Fruit fly (Drosophila melanogaster) whole organism, embryonic: ENCODE measurements around the gene CG11263.
A peak's percentile ranks its signal among the peaks of the same experiment; 100 is the strongest.

ENCODE experiments used
- B-H1 ChIP-seq: fragments of 200-800 bp; sonication (Bioruptor generic); IDR thresholded peaks from 3 replicates; pipeline ENCODE4 v1.3.6; 2022; ENCODE audit warnings: missing biosample characterization, missing genetic modification characterization
- B-H2 ChIP-seq: fragments of 200-800 bp; sonication (Bioruptor generic); optimal IDR thresholded peaks from 2 replicates; lab custom pipeline; 2018; ENCODE audit warnings: missing biosample characterization, mild to moderate bottlenecking, missing genetic modification characterization
- Bgb ChIP-seq: fragments of 200-800 bp; sonication (Bioruptor generic); IDR thresholded peaks from 2 replicates; pipeline ENCODE4 v1.3.6; 2022; ENCODE audit warnings: missing biosample characterization, missing genetic modification characterization; ENCODE audit not compliant: partially characterized antibody
- Blimp-1 ChIP-seq: fragments of 200-800 bp; sonication (Bioruptor generic); optimal IDR thresholded peaks from 3 replicates; lab custom pipeline; 2018; ENCODE audit warnings: missing biosample characterization, missing genetic modification characterization, mild to moderate bottlenecking, moderate library complexity, missing genetic modification reagents
- CG10321 ChIP-seq: fragments of 200-800 bp; sonication (Bioruptor generic); IDR thresholded peaks from 2 replicates; pipeline ENCODE4 v1.3.6; 2022; ENCODE audit warnings: missing biosample characterization, missing genetic modification characterization
- CG11504 ChIP-seq: fragments of 200-800 bp; sonication (Bioruptor generic); optimal IDR thresholded peaks from 3 replicates; lab custom pipeline; 2019; ENCODE audit warnings: missing biosample characterization, mild to moderate bottlenecking, missing genetic modification characterization, moderate library complexity
- CG12391 ChIP-seq: fragments of 200-800 bp; sonication (Bioruptor generic); optimal IDR thresholded peaks from 3 replicates; lab custom pipeline; 2018; ENCODE audit warnings: missing biosample characterization, mild to moderate bottlenecking, missing genetic modification characterization, moderate library complexity
- CG13775 ChIP-seq: fragments of 200-800 bp; sonication (Bioruptor generic); optimal IDR thresholded peaks from 3 replicates; lab custom pipeline; 2017; ENCODE audit warnings: missing biosample characterization, mild to moderate bottlenecking, missing genetic modification characterization
- CG16815 ChIP-seq: fragments of 200-800 bp; sonication (Bioruptor generic); optimal IDR thresholded peaks from 3 replicates; lab custom pipeline; 2017; ENCODE audit warnings: missing biosample characterization, mild to moderate bottlenecking, missing genetic modification characterization
- CG17361 ChIP-seq: fragments of 200-800 bp; sonication (Bioruptor generic); IDR thresholded peaks from 3 replicates; pipeline ENCODE4 v1.3.6; 2022; ENCODE audit warnings: missing biosample characterization, missing genetic modification characterization
- CG18262 ChIP-seq: fragments of 200-800 bp; optimal IDR thresholded peaks from 3 replicates; lab custom pipeline; 2019; ENCODE audit warnings: missing biosample characterization, mild to moderate bottlenecking, missing genetic modification characterization, moderate library complexity
- CG2889 ChIP-seq: fragments of 200-800 bp; sonication (Bioruptor generic); IDR thresholded peaks from 3 replicates; pipeline ENCODE4 v1.3.6; 2022; ENCODE audit warnings: missing biosample characterization, missing genetic modification characterization
- CG30403 ChIP-seq: fragments of 200-800 bp; sonication (Bioruptor generic); optimal IDR thresholded peaks from 3 replicates; lab custom pipeline; 2016; ENCODE audit warnings: missing biosample characterization, missing genetic modification characterization
- CG31224 ChIP-seq: fragments of 200-800 bp; sonication (Bioruptor generic); IDR thresholded peaks from 2 replicates; pipeline ENCODE4 v1.3.6; 2022; ENCODE audit warnings: missing biosample characterization, missing genetic modification characterization
- CG4730 ChIP-seq: fragments of 200-800 bp; sonication (Bioruptor generic); IDR thresholded peaks from 2 replicates; pipeline ENCODE4 v1.3.6; 2022; ENCODE audit warnings: missing biosample characterization, missing genetic modification characterization
- CG4820 ChIP-seq: fragments of 200-800 bp; sonication (Bioruptor generic); optimal IDR thresholded peaks from 3 replicates; lab custom pipeline; 2016; ENCODE audit warnings: missing biosample characterization, missing genetic modification characterization
- CG6175 ChIP-seq: fragments of 200-800 bp; sonication (Bioruptor generic); IDR thresholded peaks from 3 replicates; pipeline ENCODE4 v1.3.6; 2022; ENCODE audit warnings: missing biosample characterization, missing genetic modification characterization
- CG8478 ChIP-seq: fragments of >200 bp; optimal IDR thresholded peaks from 2 replicates; lab custom pipeline; 2018
- CG8924 ChIP-seq: fragments of 200-800 bp; optimal IDR thresholded peaks from 3 replicates; lab custom pipeline; 2019; ENCODE audit warnings: missing biosample characterization, mild to moderate bottlenecking, missing genetic modification characterization, moderate library complexity
- CTCF ChIP-seq: fragments of 200-800 bp; sonication (Bioruptor generic); optimal IDR thresholded peaks from 2 replicates; lab custom pipeline; 2017; ENCODE audit warnings: missing biosample characterization, mild to moderate bottlenecking, missing genetic modification characterization, moderate library complexity
- Dek ChIP-seq: fragments of 200-800 bp; sonication (Bioruptor generic); optimal IDR thresholded peaks from 3 replicates; lab custom pipeline; 2019; ENCODE audit warnings: missing biosample characterization, mild to moderate bottlenecking, missing genetic modification characterization, moderate library complexity
- Dip3 ChIP-seq: fragments of 200-800 bp; sonication (Bioruptor generic); optimal IDR thresholded peaks from 3 replicates; lab custom pipeline; 2016; ENCODE audit warnings: missing biosample characterization, missing genetic modification characterization
- Drgx ChIP-seq: fragments of 200-800 bp; sonication (Bioruptor generic); IDR thresholded peaks from 2 replicates; pipeline ENCODE4 v1.3.6; 2022; ENCODE audit warnings: missing biosample characterization, missing genetic modification characterization
- HHEX ChIP-seq: fragments of 200-800 bp; sonication (Bioruptor generic); optimal IDR thresholded peaks from 3 replicates; lab custom pipeline; 2017; ENCODE audit warnings: missing biosample characterization, mild to moderate bottlenecking, missing genetic modification characterization, missing genetic modification reagents
- Hmr ChIP-seq: fragments of 200-800 bp; sonication (Bioruptor generic); optimal IDR thresholded peaks from 3 replicates; lab custom pipeline; 2017; ENCODE audit warnings: mild to moderate bottlenecking, missing biosample characterization, missing genetic modification reagents, missing genetic modification characterization
- Hr78 ChIP-seq, 2 experiments: fragments of 200-800 bp in 1 of 2; fragments of >200 bp in 1 of 2; sonication (Bioruptor generic) in 1 of 2; optimal IDR thresholded peaks; 2 replicates each; lab custom pipeline; 2017 to 2019; ENCODE audit warnings: missing biosample characterization in 2 of 2, missing genetic modification characterization in 2 of 2, mild to moderate bottlenecking in 1 of 2, moderate library complexity in 1 of 2
- Mes4 ChIP-seq: fragments of 200-800 bp; sonication (Bioruptor generic); optimal IDR thresholded peaks from 2 replicates; lab custom pipeline; 2016; ENCODE audit warnings: missing biosample characterization, missing genetic modification characterization
- PHDP ChIP-seq: fragments of 200-800 bp; sonication (Bioruptor generic); optimal IDR thresholded peaks from 3 replicates; lab custom pipeline; 2018; ENCODE audit warnings: missing biosample characterization, mild to moderate bottlenecking, missing genetic modification characterization, moderate library complexity
- Pdp1 ChIP-seq, 2 experiments: fragments of 200-800 bp; sonication (Bioruptor generic); optimal IDR thresholded peaks; 3 replicates each; lab custom pipeline; 2016; ENCODE audit warnings: missing biosample characterization in 2 of 2, missing genetic modification characterization in 2 of 2, mild to moderate bottlenecking in 1 of 2, moderate library complexity in 1 of 2
- Sox100B ChIP-seq: fragments of 200-800 bp; sonication (Bioruptor generic); optimal IDR thresholded peaks from 3 replicates; lab custom pipeline; 2018; ENCODE audit warnings: missing biosample characterization, mild to moderate bottlenecking, missing genetic modification characterization
- ara ChIP-seq: fragments of 200-800 bp; sonication (Bioruptor generic); IDR thresholded peaks from 2 replicates; pipeline ENCODE4 v1.3.6; 2022; ENCODE audit warnings: missing biosample characterization, missing genetic modification characterization
- az2 ChIP-seq: fragments of 200-800 bp; sonication (Bioruptor generic); optimal IDR thresholded peaks from 3 replicates; lab custom pipeline; 2016; ENCODE audit warnings: missing biosample characterization, missing genetic modification characterization
- bsh ChIP-seq, 2 experiments: fragments of 200-800 bp; sonication (Bioruptor generic); optimal IDR thresholded peaks; 2 replicates each; lab custom pipeline; 2017 to 2018; ENCODE audit warnings: mild to moderate bottlenecking in 2 of 2, missing biosample characterization in 2 of 2, missing genetic modification characterization in 2 of 2, moderate library complexity in 1 of 2
- cato ChIP-seq: fragments of 200-800 bp; sonication (Bioruptor generic); optimal IDR thresholded peaks from 2 replicates; lab custom pipeline; 2016; ENCODE audit warnings: missing biosample characterization, missing genetic modification characterization, borderline replicate concordance
- cg ChIP-seq: fragments of 200-800 bp; sonication (Bioruptor generic); optimal IDR thresholded peaks from 3 replicates; lab custom pipeline; 2019; ENCODE audit warnings: missing biosample characterization, mild to moderate bottlenecking, missing genetic modification characterization, moderate library complexity
- chinmo ChIP-seq: fragments of 200-800 bp; sonication (Bioruptor generic); IDR thresholded peaks from 4 replicates; pipeline ENCODE4 v1.3.6; 2022; ENCODE audit warnings: missing biosample characterization, missing genetic modification characterization; ENCODE audit not compliant: partially characterized antibody
- ems ChIP-seq: fragments of 200-800 bp; sonication (Bioruptor generic); optimal IDR thresholded peaks from 3 replicates; lab custom pipeline; 2016; ENCODE audit warnings: missing biosample characterization, missing genetic modification characterization
- exex ChIP-seq: fragments of 200-800 bp; sonication (Bioruptor generic); optimal IDR thresholded peaks from 4 replicates; lab custom pipeline; 2018; ENCODE audit warnings: missing biosample characterization, mild to moderate bottlenecking, missing genetic modification characterization, moderate library complexity
- fru ChIP-seq: fragments of >200 bp; optimal IDR thresholded peaks from 2 replicates; lab custom pipeline; 2017
- gsb-n ChIP-seq: fragments of 200-800 bp; sonication (Bioruptor generic); optimal IDR thresholded peaks from 3 replicates; lab custom pipeline; 2018; ENCODE audit warnings: missing biosample characterization, mild to moderate bottlenecking, missing genetic modification characterization
- hbn ChIP-seq: fragments of 200-800 bp; sonication (Bioruptor generic); IDR thresholded peaks from 2 replicates; pipeline ENCODE4 v1.3.6; 2022; ENCODE audit warnings: missing biosample characterization, missing genetic modification characterization; ENCODE audit not compliant: partially characterized antibody
- ind ChIP-seq: fragments of 200-800 bp; sonication (Bioruptor generic); optimal IDR thresholded peaks from 3 replicates; lab custom pipeline; 2016; ENCODE audit warnings: missing biosample characterization, missing genetic modification characterization
- inv ChIP-seq: fragments of 200-800 bp; sonication (Bioruptor generic); IDR thresholded peaks from 2 replicates; pipeline ENCODE4 v1.3.6; 2022; ENCODE audit warnings: missing biosample characterization, missing genetic modification characterization; ENCODE audit not compliant: partially characterized antibody
- lilli ChIP-seq: fragments of 200-800 bp; sonication (Bioruptor generic); optimal IDR thresholded peaks from 3 replicates; lab custom pipeline; 2016; ENCODE audit warnings: missing biosample characterization, missing genetic modification characterization
- lov ChIP-seq, 2 experiments: fragments of 200-800 bp in 1 of 2; fragments of >200 bp in 1 of 2; sonication (Bioruptor generic) in 1 of 2; IDR thresholded peaks in 1 of 2; optimal IDR thresholded peaks in 1 of 2; 2 replicates in 1 of 2; 3 replicates in 1 of 2; pipeline versions ENCODE4 v1.3.6 to Lab custom; 2017 to 2022; ENCODE audit warnings: missing biosample characterization in 1 of 2, missing genetic modification characterization in 1 of 2
- onecut ChIP-seq: fragments of 200-800 bp; sonication (Bioruptor generic); IDR thresholded peaks from 2 replicates; pipeline ENCODE4 v1.3.6; 2022; ENCODE audit warnings: missing biosample characterization, missing genetic modification characterization
- sens ChIP-seq: fragments of 200-800 bp; sonication (Bioruptor generic); peaks from one replicate; lab custom pipeline; 2016; ENCODE audit warnings: missing biosample characterization, missing genetic modification characterization
- sob ChIP-seq: fragments of 200-800 bp; sonication (Bioruptor generic); IDR thresholded peaks from 2 replicates; pipeline ENCODE4 v1.3.6; 2022; ENCODE audit warnings: missing biosample characterization, missing genetic modification characterization
- tgo ChIP-seq: fragments of 200-800 bp; sonication (Bioruptor generic); IDR thresholded peaks from 3 replicates; pipeline ENCODE4 v1.3.6; 2022; ENCODE audit warnings: missing biosample characterization, missing genetic modification characterization
- zfh1 ChIP-seq: fragments of 200-800 bp; sonication (Bioruptor generic); IDR thresholded peaks from 3 replicates; pipeline ENCODE4 v1.3.6; 2022; ENCODE audit warnings: missing biosample characterization, missing genetic modification characterization

Gene CG11263

dm6 chr3L:13028740-13029139, 22.1 kb downstream of the CG11263 start, which contains the start of gene CG17672 (continued):
- no peak for TF ChIP-seq Dek (tag; lab: Kevin White, UChicago)
- TF ChIP-seq CG10321 = no peak
- TF ChIP-seq Drgx (GFP tag; lab: Robert Waterston, UW) = 0 out of 2 replicates have a peak, but pooled peaks have one; percentile 15
- TF ChIP-seq Blimp-1 (GFP tag; lab: Kevin White, UChicago) = peak; percentile 36
- TF ChIP-seq CG13775 (GFP tag; lab: Kevin White, UChicago) = no peak
- TF ChIP-seq chinmo (GFP tag; lab: Robert Waterston, UW) = peak; percentile 86; the same call in 3 of the 4 replicates
- no peak for TF ChIP-seq ems (GFP tag; lab: Kevin White, UChicago)
- no peak for TF ChIP-seq hbn (GFP tag; lab: Robert Waterston, UW)
- peak; percentile 69 for TF ChIP-seq CG11504 (tag; lab: Kevin White, UChicago)
- TF ChIP-seq inv (GFP tag; lab: Robert Waterston, UW) = 0 out of 2 replicates have a peak, but pooled peaks have one; percentile 14
- no peak for TF ChIP-seq Dip3
- peak; percentile 40; the same call in 1 of the 3 replicates for TF ChIP-seq CG6175 (GFP tag; lab: Robert Waterston, UW)
- TF ChIP-seq Sox100B = no peak
- no peak for TF ChIP-seq CG2889 (GFP tag; lab: Robert Waterston, UW)
- no peak for TF ChIP-seq CG16815 (GFP tag; lab: Kevin White, UChicago)
- no peak for TF ChIP-seq zfh1 (GFP tag; lab: Robert Waterston, UW)
- no peak for TF ChIP-seq exex
- peak in 1 of 2 experiments; percentile 22 for TF ChIP-seq bsh (GFP tag; optimal IDR thresholded peaks at IDR 0.05; lab: Kevin White, UChicago)
- TF ChIP-seq lov (optimal IDR thresholded peaks at IDR 0.05; lab: Kevin White, UChicago) = no peak
- 0 out of 3 replicates have a peak, but pooled peaks have one; percentile 40 for TF ChIP-seq lov (GFP tag; IDR thresholded peaks at IDR 0.05; lab: Robert Waterston, UW)
- peak; percentile 24 for TF ChIP-seq sens (GFP tag; lab: Kevin White, UChicago)
- no peak for TF ChIP-seq PHDP (tag; lab: Kevin White, UChicago)
- no peak for TF ChIP-seq HHEX
- TF ChIP-seq CG4820 (GFP tag; lab: Kevin White, UChicago) = no peak
- TF ChIP-seq ara (GFP tag; lab: Robert Waterston, UW) = 0 out of 2 replicates have a peak, but pooled peaks have one; percentile 41
- peak; percentile 71 for TF ChIP-seq CG8478 (lab: Kevin White, UChicago)
- no peak for TF ChIP-seq Bgb (GFP tag; lab: Robert Waterston, UW)
- no peak for TF ChIP-seq cato (GFP tag; lab: Kevin White, UChicago)
- TF ChIP-seq B-H2 (GFP tag; lab: Kevin White, UChicago) = no peak
- no peak for TF ChIP-seq Mes4 (GFP tag; lab: Kevin White, UChicago)
- TF ChIP-seq gsb-n (tag; lab: Kevin White, UChicago) = no peak
- TF ChIP-seq CG30403 (GFP tag; lab: Kevin White, UChicago) = no peak

- TF ChIP-seq lilli (peak; percentile 7), tgo (GFP tag; lab: Robert Waterston, UW) (0 out of 3 replicates have a peak, but pooled peaks have one; percentile 20), fru (lab: Kevin White, UChicago) (no peak), B-H1 (no peak), CG31224 (GFP tag; lab: Robert Waterston, UW) (peak; percentile 6; the same call in 1 of the 2 replicates), cg (GFP tag; lab: Kevin White, UChicago) (no peak), Hmr (GFP tag; lab: Kevin White, UChicago) (no peak), CG18262 (peak; percentile 25), az2 (GFP tag; lab: Kevin White, UChicago) (peak; percentile 11), onecut (GFP tag; lab: Robert Waterston, UW) (no peak), sob (GFP tag; lab: Robert Waterston, UW) (peak; percentile 18; the same call in 1 of the 2 replicates), Pdp1 (GFP tag; optimal IDR thresholded peaks at IDR 0.05; lab: Kevin White, UChicago) (peak in 1 of 2 experiments; percentile 16), Hr78 (GFP tag; optimal IDR thresholded peaks at IDR 0.05; lab: Kevin White, UChicago) (no peak), ind (GFP tag; lab: Kevin White, UChicago) (peak; percentile 0), CG17361 (GFP tag; lab: Robert Waterston, UW) (0 out of 3 replicates have a peak, but pooled peaks have one; percentile 35), CG8924 (peak; percentile 22), CG12391 (tag; lab: Kevin White, UChicago) (peak; percentile 20), CG4730 (GFP tag; lab: Robert Waterston, UW) (no peak), CTCF (GFP tag; lab: Kevin White, UChicago) (no peak)
Observed at dm6 chr3L:13030055-13030634, 23.5 kb downstream of the CG11263 start.
